Worm (Caenorhabditis elegans): Measurements from ENCODE around the gene ife-5.

ce11 chrII:12260538-12260937 is 19.9 kb upstream of the ife-5 start:
- TF ChIP-seq nhr-12 (tag; optimal IDR thresholded peaks at IDR 0.05) (no peak), unc-62 (GFP tag; optimal IDR thresholded peaks at IDR 0.05) (no peak), pqm-1 (tag; optimal IDR thresholded peaks at IDR 0.05) (no peak), ceh-82 (tag; optimal IDR thresholded peaks at IDR 0.05) (no peak), nhr-77 (tag; optimal IDR thresholded peaks at IDR 0.05) (no peak), ama-1 (optimal IDR thresholded peaks at IDR 0.05) (no peak), ztf-4 (tag; optimal IDR thresholded peaks at IDR 0.05) (no peak), elt-2 (tag; optimal IDR thresholded peaks at IDR 0.05) (no peak), skn-1 (tag; optimal IDR thresholded peaks at IDR 0.05) (no peak), unc-39 (tag; optimal IDR thresholded peaks at IDR 0.05) (no peak), nhr-23 (tag; optimal IDR thresholded peaks at IDR 0.05) (no peak), zag-1 (tag; optimal IDR thresholded peaks at IDR 0.05) (no peak), snpc-4 (tag; optimal IDR thresholded peaks at IDR 0.05) (no peak), nhr-11 (tag; optimal IDR thresholded peaks at IDR 0.05) (no peak)
